Worm (Caenorhabditis elegans) whole organism, L3 larva: Measurements from ENCODE around the gene fbxa-142.

ENCODE experiments used
- ama-1 ChIP-seq: fragments of 150-350 bp; optimal IDR thresholded peaks from 2 replicates; lab custom pipeline; 2018
- lin-39 ChIP-seq: fragments of 150-350 bp; optimal IDR thresholded peaks from 2 replicates; lab custom pipeline; 2018; ENCODE audit warnings: missing biosample characterization, missing genetic modification reagents, missing genetic modification characterization
- nfya-1 ChIP-seq: sonication (generic microtip); optimal IDR thresholded peaks from 2 replicates; lab custom pipeline; 2017; ENCODE audit warnings: missing genetic modification characterization, mild to moderate bottlenecking, missing compliant biosample characterization, antibody characterized with exemption, moderate library complexity; ENCODE audit not compliant: insufficient read depth
- nhr-12 ChIP-seq: fragments of 150-350 bp; optimal IDR thresholded peaks from 2 replicates; lab custom pipeline; 2014; ENCODE audit warnings: missing biosample characterization, missing genetic modification characterization
- nhr-23 ChIP-seq: fragments of 150-350 bp; optimal IDR thresholded peaks from 2 replicates; lab custom pipeline; 2014; ENCODE audit warnings: missing biosample characterization, missing genetic modification reagents, missing genetic modification characterization
- unc-39 ChIP-seq: sonication (generic microtip); optimal IDR thresholded peaks from 4 replicates; lab custom pipeline; 2017; ENCODE audit warnings: missing biosample characterization, missing genetic modification characterization

ce11 chrV:16141071-16141470 is 9.9 kb upstream of the fbxa-142 start, which contains the start of gene clc-32:
- TF ChIP-seq lin-39 (tag; lab: Kevin White, UChicago) (no peak), nfya-1 (no peak), nhr-23 (no peak), unc-39 (tag; lab: Kevin White, UChicago) (no peak), ama-1 (lab: Kevin White, UChicago) (no peak), nhr-12 (no peak)
